Fruit fly (Drosophila melanogaster) whole organism, embryonic: Measurements from ENCODE around the gene CG14340.

ENCODE experiments used
- Abd-B ChIP-seq: fragments of 200-800 bp; sonication (Bioruptor generic); optimal IDR thresholded peaks from 2 replicates; lab custom pipeline; 2018; ENCODE audit warnings: missing biosample characterization, mild to moderate bottlenecking, missing genetic modification characterization, moderate library complexity
- C15 ChIP-seq: fragments of 200-800 bp; sonication (Bioruptor generic); IDR thresholded peaks from 3 replicates; pipeline ENCODE4 v1.3.6; 2022; ENCODE audit warnings: missing biosample characterization, missing genetic modification characterization
- CG10209 ChIP-seq: fragments of 200-800 bp; sonication (Bioruptor generic); optimal IDR thresholded peaks from 3 replicates; lab custom pipeline; 2017; ENCODE audit warnings: missing biosample characterization, mild to moderate bottlenecking, missing genetic modification characterization, missing genetic modification reagents
- CG10654 ChIP-seq: fragments of 200-800 bp; sonication (Bioruptor generic); optimal IDR thresholded peaks from 2 replicates; lab custom pipeline; 2016; ENCODE audit warnings: missing biosample characterization, missing genetic modification characterization
- CG11696 ChIP-seq: fragments of 200-800 bp; sonication (Bioruptor generic); IDR thresholded peaks from 2 replicates; pipeline ENCODE4 v1.3.6; 2022; ENCODE audit warnings: missing biosample characterization, missing genetic modification characterization
- CG12744 ChIP-seq: fragments of 200-800 bp; sonication (Bioruptor generic); optimal IDR thresholded peaks from 2 replicates; lab custom pipeline; 2016; ENCODE audit warnings: missing biosample characterization, missing genetic modification characterization
- CG13296 ChIP-seq: fragments of 200-800 bp; sonication (Bioruptor generic); optimal IDR thresholded peaks from 3 replicates; lab custom pipeline; 2018; ENCODE audit warnings: missing biosample characterization, mild to moderate bottlenecking, missing genetic modification characterization
- CG13624 ChIP-seq: fragments of 200-800 bp; sonication (Bioruptor generic); optimal IDR thresholded peaks from 2 replicates; lab custom pipeline; 2016; ENCODE audit warnings: missing biosample characterization, missing genetic modification characterization
- CG1529 ChIP-seq: fragments of 200-800 bp; sonication (Bioruptor generic); optimal IDR thresholded peaks from 3 replicates; lab custom pipeline; 2018; ENCODE audit warnings: missing biosample characterization, missing genetic modification characterization
- CG15696 ChIP-seq: fragments of 200-800 bp; sonication (Bioruptor generic); optimal IDR thresholded peaks from 2 replicates; lab custom pipeline; 2019; ENCODE audit warnings: missing biosample characterization, mild to moderate bottlenecking, missing genetic modification characterization, moderate library complexity
- CG17361 ChIP-seq: fragments of 200-800 bp; sonication (Bioruptor generic); IDR thresholded peaks from 3 replicates; pipeline ENCODE4 v1.3.6; 2022; ENCODE audit warnings: missing biosample characterization, missing genetic modification characterization
- CG17829 ChIP-seq: fragments of 200-800 bp; optimal IDR thresholded peaks from 2 replicates; lab custom pipeline; 2019; ENCODE audit warnings: missing biosample characterization, mild to moderate bottlenecking, missing genetic modification characterization, moderate library complexity
- CG3065 ChIP-seq: fragments of 200-800 bp; sonication (Bioruptor generic); optimal IDR thresholded peaks from 2 replicates; lab custom pipeline; 2016; ENCODE audit warnings: missing biosample characterization, missing genetic modification characterization
- CG32767 ChIP-seq: fragments of 200-800 bp; sonication (Bioruptor generic); IDR thresholded peaks from 2 replicates; pipeline ENCODE4 v1.3.6; 2022; ENCODE audit warnings: missing biosample characterization, missing genetic modification characterization
- CG33213 ChIP-seq: fragments of 200-800 bp; sonication (Bioruptor generic); optimal IDR thresholded peaks from 3 replicates; lab custom pipeline; 2016; ENCODE audit warnings: missing biosample characterization, missing genetic modification characterization
- CG33557 ChIP-seq: fragments of 200-800 bp; sonication (Bioruptor generic); optimal IDR thresholded peaks from 2 replicates; lab custom pipeline; 2019; ENCODE audit warnings: missing biosample characterization, mild to moderate bottlenecking, missing genetic modification characterization, moderate library complexity
- CG4730 ChIP-seq: fragments of 200-800 bp; sonication (Bioruptor generic); IDR thresholded peaks from 2 replicates; pipeline ENCODE4 v1.3.6; 2022; ENCODE audit warnings: missing biosample characterization, missing genetic modification characterization
- CG6175 ChIP-seq: fragments of 200-800 bp; sonication (Bioruptor generic); IDR thresholded peaks from 3 replicates; pipeline ENCODE4 v1.3.6; 2022; ENCODE audit warnings: missing biosample characterization, missing genetic modification characterization
- CG6813 ChIP-seq: fragments of 200-800 bp; sonication (Bioruptor generic); optimal IDR thresholded peaks from 2 replicates; lab custom pipeline; 2017; ENCODE audit warnings: missing biosample characterization, missing genetic modification characterization, mild to moderate bottlenecking, moderate library complexity, missing genetic modification reagents
- CG6854 ChIP-seq: fragments of 200-800 bp; sonication (Bioruptor generic); optimal IDR thresholded peaks from 3 replicates; lab custom pipeline; 2017; ENCODE audit warnings: missing biosample characterization, mild to moderate bottlenecking, missing genetic modification characterization
- CG7271 ChIP-seq: fragments of 200-800 bp; sonication (Bioruptor generic); optimal IDR thresholded peaks from 2 replicates; lab custom pipeline; 2018; ENCODE audit warnings: missing biosample characterization, mild to moderate bottlenecking, missing genetic modification characterization, moderate library complexity
- CG8281 ChIP-seq: fragments of 200-800 bp; sonication (Bioruptor generic); optimal IDR thresholded peaks from 2 replicates; lab custom pipeline; 2018; ENCODE audit warnings: missing biosample characterization, mild to moderate bottlenecking, missing genetic modification characterization, moderate library complexity
- CG8359 ChIP-seq: fragments of 200-800 bp; sonication (Bioruptor generic); optimal IDR thresholded peaks from 2 replicates; lab custom pipeline; 2017; ENCODE audit warnings: missing biosample characterization, mild to moderate bottlenecking, missing genetic modification characterization, borderline replicate concordance
- CG9797 ChIP-seq: fragments of 200-800 bp; sonication (Bioruptor generic); optimal IDR thresholded peaks from 3 replicates; lab custom pipeline; 2018; ENCODE audit warnings: missing biosample characterization, mild to moderate bottlenecking, missing genetic modification characterization
- Dip3 ChIP-seq: fragments of 200-800 bp; sonication (Bioruptor generic); optimal IDR thresholded peaks from 3 replicates; lab custom pipeline; 2016; ENCODE audit warnings: missing biosample characterization, missing genetic modification characterization
- E2f2 ChIP-seq: fragments of 200-800 bp; sonication (Bioruptor generic); IDR thresholded peaks from 2 replicates; pipeline ENCODE4 v1.3.6; 2022; ENCODE audit warnings: missing biosample characterization, missing genetic modification characterization
- Hmr ChIP-seq: fragments of 200-800 bp; sonication (Bioruptor generic); optimal IDR thresholded peaks from 3 replicates; lab custom pipeline; 2017; ENCODE audit warnings: mild to moderate bottlenecking, missing biosample characterization, missing genetic modification reagents, missing genetic modification characterization
- Meics ChIP-seq: fragments of 200-800 bp; sonication (Bioruptor generic); optimal IDR thresholded peaks from 2 replicates; lab custom pipeline; 2017; ENCODE audit warnings: missing biosample characterization, mild to moderate bottlenecking, missing genetic modification characterization
- Myb ChIP-seq: fragments of 200-800 bp; sonication (Bioruptor generic); optimal IDR thresholded peaks from 2 replicates; lab custom pipeline; 2016; ENCODE audit warnings: missing biosample characterization, missing genetic modification characterization
- NK7.1 ChIP-seq: fragments of 200-800 bp; sonication (Bioruptor generic); optimal IDR thresholded peaks from 3 replicates; lab custom pipeline; 2016; ENCODE audit warnings: missing biosample characterization, missing genetic modification characterization
- Oli ChIP-seq: fragments of 200-800 bp; sonication (Bioruptor generic); optimal IDR thresholded peaks from 2 replicates; lab custom pipeline; 2018; ENCODE audit warnings: missing biosample characterization, mild to moderate bottlenecking, missing genetic modification characterization, moderate library complexity
- bcd ChIP-seq: fragments of 200-800 bp; sonication (Bioruptor generic); optimal IDR thresholded peaks from 2 replicates; lab custom pipeline; 2017; ENCODE audit warnings: missing biosample characterization, mild to moderate bottlenecking, missing genetic modification characterization
- corto ChIP-seq: fragments of 200-800 bp; sonication (Bioruptor generic); optimal IDR thresholded peaks from 2 replicates; lab custom pipeline; 2016; ENCODE audit warnings: missing biosample characterization, mild to moderate bottlenecking, missing genetic modification characterization, moderate library complexity
- fu2 ChIP-seq: fragments of 200-800 bp; sonication (Bioruptor generic); optimal IDR thresholded peaks from 2 replicates; lab custom pipeline; 2016; ENCODE audit warnings: missing biosample characterization, missing genetic modification characterization
- gcm ChIP-seq: fragments of 200-800 bp; sonication (Bioruptor generic); optimal IDR thresholded peaks from 2 replicates; lab custom pipeline; 2019; ENCODE audit warnings: missing biosample characterization, mild to moderate bottlenecking, missing genetic modification characterization, moderate library complexity
- gcm2 ChIP-seq: fragments of 200-800 bp; sonication (Bioruptor generic); optimal IDR thresholded peaks from 2 replicates; lab custom pipeline; 2016; ENCODE audit warnings: missing biosample characterization, missing genetic modification characterization
- gsb-n ChIP-seq: fragments of 200-800 bp; sonication (Bioruptor generic); optimal IDR thresholded peaks from 3 replicates; lab custom pipeline; 2018; ENCODE audit warnings: missing biosample characterization, mild to moderate bottlenecking, missing genetic modification characterization
- kay ChIP-seq: fragments of 200-800 bp; sonication (Bioruptor generic); optimal IDR thresholded peaks from 2 replicates; lab custom pipeline; 2016; ENCODE audit warnings: missing biosample characterization, missing genetic modification characterization
- ken ChIP-seq: fragments of 200-800 bp; sonication (Bioruptor generic); IDR thresholded peaks from 3 replicates; pipeline ENCODE4 v1.3.6; 2022; ENCODE audit warnings: missing biosample characterization, missing genetic modification characterization
- lov ChIP-seq, 2 experiments: fragments of 200-800 bp in 1 of 2; fragments of >200 bp in 1 of 2; sonication (Bioruptor generic) in 1 of 2; IDR thresholded peaks in 1 of 2; optimal IDR thresholded peaks in 1 of 2; 2 replicates in 1 of 2; 3 replicates in 1 of 2; pipeline versions ENCODE4 v1.3.6 to Lab custom; 2017 to 2022; ENCODE audit warnings: missing biosample characterization in 1 of 2, missing genetic modification characterization in 1 of 2
- nerfin-2 ChIP-seq: fragments of 200-800 bp; sonication (Bioruptor generic); IDR thresholded peaks from 2 replicates; pipeline ENCODE4 v1.3.6; 2022; ENCODE audit warnings: missing biosample characterization, missing genetic modification characterization; ENCODE audit not compliant: partially characterized antibody
- prd ChIP-seq, 3 experiments: fragments of >200 bp in 2 of 3; fragments of 200-800 bp in 1 of 3; sonication (Bioruptor generic) in 1 of 3; optimal IDR thresholded peaks in 2 of 3; IDR thresholded peaks in 1 of 3; 2 replicates in 2 of 3; 3 replicates in 1 of 3; pipeline versions ENCODE4 v1.3.6 to Lab custom; 2017 to 2022; ENCODE audit warnings: missing biosample characterization in 1 of 3, missing genetic modification characterization in 1 of 3
- pros ChIP-seq: fragments of 200-800 bp; sonication (Bioruptor generic); optimal IDR thresholded peaks from 3 replicates; lab custom pipeline; 2019; ENCODE audit warnings: missing biosample characterization, mild to moderate bottlenecking, missing genetic modification characterization, moderate library complexity
- sr ChIP-seq: fragments of 200-800 bp; sonication (Bioruptor generic); IDR thresholded peaks from 3 replicates; pipeline ENCODE4 v1.3.6; 2022; ENCODE audit warnings: missing biosample characterization, missing genetic modification characterization
- tgo ChIP-seq: fragments of 200-800 bp; sonication (Bioruptor generic); IDR thresholded peaks from 3 replicates; pipeline ENCODE4 v1.3.6; 2022; ENCODE audit warnings: missing biosample characterization, missing genetic modification characterization
- trh ChIP-seq: fragments of 200-800 bp; sonication (Bioruptor generic); optimal IDR thresholded peaks from 2 replicates; lab custom pipeline; 2016; ENCODE audit warnings: missing biosample characterization, missing genetic modification characterization
- zf30C ChIP-seq: fragments of 200-800 bp; sonication (Bioruptor generic); optimal IDR thresholded peaks from 3 replicates; lab custom pipeline; 2018; ENCODE audit warnings: missing biosample characterization, mild to moderate bottlenecking, missing genetic modification characterization

Gene CG14340

DNA sequence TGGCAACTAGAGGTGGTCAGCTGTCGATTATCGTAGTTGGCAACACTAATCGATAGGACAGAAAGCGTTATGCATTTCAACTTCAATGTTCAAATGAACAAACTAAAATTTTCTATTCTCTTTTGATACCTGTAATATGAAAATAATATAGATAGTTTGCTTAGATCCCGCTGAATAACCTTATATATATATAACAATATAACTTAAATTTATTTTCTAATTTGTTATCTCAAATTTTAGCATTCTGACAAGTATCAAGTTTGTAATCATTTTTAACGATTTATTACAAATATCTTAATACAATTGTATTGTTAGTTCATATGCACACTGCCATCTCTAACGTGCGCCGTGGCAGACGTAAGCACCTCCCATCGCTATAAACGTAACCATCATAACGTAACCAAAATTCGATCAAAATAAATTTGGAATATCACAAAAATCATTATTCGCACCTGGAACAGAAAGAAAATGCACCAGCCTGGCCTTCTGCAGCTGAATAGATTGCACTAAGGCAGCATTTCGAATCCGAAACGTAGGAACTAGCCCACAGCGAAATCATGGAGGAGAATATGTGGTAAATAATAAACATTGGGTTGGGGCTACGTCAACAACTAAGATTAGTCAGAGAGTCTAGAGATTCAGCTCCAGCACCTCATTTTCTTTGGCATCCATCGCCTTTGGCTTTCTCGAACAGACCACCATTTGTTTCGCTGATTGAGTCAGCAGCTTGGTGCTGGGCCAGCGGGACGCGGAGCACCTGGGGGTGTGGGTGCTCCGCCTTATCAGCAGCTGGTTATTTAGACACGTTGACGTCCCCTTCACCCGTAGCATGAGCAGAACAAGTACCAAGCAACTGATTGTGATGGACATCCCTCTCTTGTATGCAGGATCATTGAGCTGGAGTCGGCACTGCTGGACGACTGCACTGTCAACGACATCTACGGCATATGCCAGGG is 16.5 kb downstream of the CG14340 start, which contains the start of the genes Pino and TBC1D23 (continued):
- peak; percentile 51 for TF ChIP-seq CG13624 (GFP tag; lab: Kevin White, UChicago)
- TF ChIP-seq CG13296 (GFP tag; lab: Kevin White, UChicago) = no peak
- TF ChIP-seq tgo = peak; percentile 71
- peak; percentile 68 for TF ChIP-seq CG10654 (GFP tag; lab: Kevin White, UChicago)
- TF ChIP-seq Hmr = peak; percentile 79
- TF ChIP-seq CG8281 = peak; percentile 38
- TF ChIP-seq gcm2 = no peak
- peak; percentile 37 for TF ChIP-seq gcm (GFP tag; lab: Kevin White, UChicago)
- TF ChIP-seq zf30C (GFP tag; lab: Kevin White, UChicago) = no peak
- TF ChIP-seq CG4730 (GFP tag; lab: Robert Waterston, UW) = peak; percentile 60
- TF ChIP-seq nerfin-2 (GFP tag; lab: Robert Waterston, UW) = peak; percentile 45; the same call in 1 of the 2 replicates
- peak; percentile 74 for TF ChIP-seq Abd-B (GFP tag; lab: Kevin White, UChicago)
- TF ChIP-seq E2f2 (GFP tag; lab: Robert Waterston, UW) = peak; percentile 34; the same call in 1 of the 2 replicates
- TF ChIP-seq corto = peak; percentile 32
- TF ChIP-seq NK7.1 = no peak
- peak; percentile 72; the same call in 1 of the 3 replicates for TF ChIP-seq ken
- TF ChIP-seq Dip3 (GFP tag; lab: Kevin White, UChicago) = peak; percentile 41
- no peak for TF ChIP-seq pros (GFP tag; lab: Kevin White, UChicago)
- TF ChIP-seq Myb (GFP tag; lab: Kevin White, UChicago) = peak; percentile 52
- peak; percentile 36; the same call in 1 of the 3 replicates for TF ChIP-seq C15 (GFP tag; lab: Robert Waterston, UW)
- peak; percentile 48 for TF ChIP-seq CG10209 (GFP tag; lab: Kevin White, UChicago)
- TF ChIP-seq CG9797 (GFP tag; lab: Kevin White, UChicago) = peak; percentile 1
- peak; percentile 64 for TF ChIP-seq Meics (GFP tag; lab: Kevin White, UChicago)
- peak; percentile 75 for TF ChIP-seq CG15696 (tag; lab: Kevin White, UChicago)
- no peak for TF ChIP-seq lov (optimal IDR thresholded peaks at IDR 0.05; lab: Kevin White, UChicago)
- 0 out of 3 replicates have a peak, but pooled peaks have one; percentile 23 for TF ChIP-seq lov (GFP tag; IDR thresholded peaks at IDR 0.05; lab: Robert Waterston, UW)
- no peak for TF ChIP-seq CG7271 (tag; lab: Kevin White, UChicago)
- peak; percentile 57 for TF ChIP-seq CG33557 (GFP tag; lab: Kevin White, UChicago)
- TF ChIP-seq prd (optimal IDR thresholded peaks at IDR 0.05; lab: Kevin White, UChicago) = no peak
- TF ChIP-seq prd (GFP tag; IDR thresholded peaks at IDR 0.05; lab: Robert Waterston, UW) = peak; percentile 85
- peak; percentile 33 for TF ChIP-seq Oli (tag; lab: Kevin White, UChicago)
- peak; percentile 28 for TF ChIP-seq trh (GFP tag; lab: Kevin White, UChicago)
- TF ChIP-seq CG11696 (GFP tag; lab: Robert Waterston, UW) = no peak
- no peak; the same call in 1 of the 2 replicates for TF ChIP-seq CG32767 (GFP tag; lab: Robert Waterston, UW)
- TF ChIP-seq CG17829 (tag; lab: Kevin White, UChicago) = peak; percentile 78
- peak; percentile 9 for TF ChIP-seq fu2 (GFP tag; lab: Kevin White, UChicago)
- TF ChIP-seq kay (GFP tag; lab: Kevin White, UChicago) = no peak
- peak; percentile 72 for TF ChIP-seq bcd (GFP tag; lab: Kevin White, UChicago)
- TF ChIP-seq gsb-n (tag; lab: Kevin White, UChicago) = peak; percentile 44
- no peak for TF ChIP-seq CG6854 (GFP tag; lab: Kevin White, UChicago)
- TF ChIP-seq CG6813 = no peak
- TF ChIP-seq CG6175 = no peak
- no peak for TF ChIP-seq sr (GFP tag; lab: Robert Waterston, UW)
- TF ChIP-seq CG8359 (GFP tag; lab: Kevin White, UChicago) = no peak
- no peak for TF ChIP-seq CG12744 (GFP tag; lab: Kevin White, UChicago)
- TF ChIP-seq CG3065 (GFP tag; lab: Kevin White, UChicago) = peak; percentile 5
- TF ChIP-seq CG1529 (GFP tag; lab: Kevin White, UChicago) = peak; percentile 30
- TF ChIP-seq CG17361 = peak; percentile 85
- peak; percentile 14 for TF ChIP-seq CG33213 (GFP tag; lab: Kevin White, UChicago)
